Worm (Caenorhabditis elegans): Measurements from ENCODE around the gene lpr-6.

DNA sequence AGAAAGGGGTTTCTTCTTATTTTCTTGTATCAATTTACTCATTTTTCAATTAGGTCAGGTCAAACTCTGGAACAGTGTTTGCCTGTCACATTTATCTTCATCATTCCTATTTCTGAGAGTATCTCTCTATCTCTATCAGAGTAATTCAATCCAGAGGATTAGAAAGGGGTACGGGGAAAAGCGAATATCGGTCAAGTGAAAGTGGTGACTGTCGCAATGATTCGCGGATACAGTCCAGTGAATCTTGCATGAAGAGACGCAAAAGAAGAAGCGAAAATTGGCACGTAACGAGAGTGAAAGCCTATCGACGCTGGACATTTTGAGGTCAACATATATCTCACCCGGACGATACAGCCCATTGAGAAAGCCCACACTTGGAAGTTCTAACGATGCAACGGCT lies 5.0 kb downstream of the lpr-6 start, which contains the start of gene lpr-4:
- TF ChIP-seq eyg-1 (tag; optimal IDR thresholded peaks at IDR 0.05) (no peak), hlh-8 (tag; optimal IDR thresholded peaks at IDR 0.05) (no peak), ceh-9 (tag; optimal IDR thresholded peaks at IDR 0.05) (no peak), nhr-11 (tag; optimal IDR thresholded peaks at IDR 0.05) (no peak), pha-2 (tag; optimal IDR thresholded peaks at IDR 0.05) (no peak), ceh-18 (tag; optimal IDR thresholded peaks at IDR 0.05) (no peak), npax-4 (tag; optimal IDR thresholded peaks at IDR 0.05) (no peak)
